Fruit fly (Drosophila melanogaster) whole organism, pupa: ENCODE measurements around the gene Rab30.

Experiments used
- CG10348 ChIP-seq: fragments of 200-800 bp; sonication (Bioruptor generic); IDR thresholded peaks from 2 replicates; pipeline ENCODE4 v1.3.6; 2022; ENCODE audit warnings: missing biosample characterization, missing genetic modification characterization
- CG12605 ChIP-seq: fragments of 200-800 bp; sonication (Bioruptor generic); IDR thresholded peaks from 2 replicates; pipeline ENCODE4 v1.3.6; 2022; ENCODE audit warnings: missing biosample characterization, missing genetic modification characterization
- CG13204 ChIP-seq: fragments of 200-800 bp; sonication (Bioruptor generic); optimal IDR thresholded peaks from 2 replicates; lab custom pipeline; 2018; ENCODE audit warnings: missing biosample characterization, mild to moderate bottlenecking, missing genetic modification characterization, moderate library complexity
- CG14655 ChIP-seq: fragments of 200-800 bp; sonication (Bioruptor generic); optimal IDR thresholded peaks from 3 replicates; lab custom pipeline; 2017; ENCODE audit warnings: mild to moderate bottlenecking, missing biosample characterization, missing genetic modification reagents, missing genetic modification characterization
- CG15710 ChIP-seq: fragments of 200-800 bp; sonication (Bioruptor generic); optimal IDR thresholded peaks from 2 replicates; lab custom pipeline; 2018; ENCODE audit warnings: missing biosample characterization, mild to moderate bottlenecking, missing genetic modification characterization, moderate library complexity
- CG4496 ChIP-seq: fragments of 200-800 bp; sonication (Bioruptor generic); IDR thresholded peaks from 3 replicates; pipeline ENCODE4 v1.3.6; 2022; ENCODE audit warnings: missing biosample characterization, missing genetic modification characterization
- CG8301 ChIP-seq: fragments of 200-800 bp; sonication (Bioruptor generic); optimal IDR thresholded peaks from 2 replicates; lab custom pipeline; 2018; ENCODE audit warnings: missing biosample characterization, mild to moderate bottlenecking, missing genetic modification characterization
- D1 ChIP-seq: fragments of 200-800 bp; sonication (Bioruptor generic); optimal IDR thresholded peaks from 2 replicates; lab custom pipeline; 2018; ENCODE audit warnings: missing biosample characterization, mild to moderate bottlenecking, missing genetic modification characterization, moderate library complexity
- EcR ChIP-seq: fragments of 200-800 bp; sonication (Bioruptor generic); optimal IDR thresholded peaks from 3 replicates; lab custom pipeline; 2019; ENCODE audit warnings: missing biosample characterization, missing genetic modification characterization, mild to moderate bottlenecking, moderate library complexity, missing genetic modification reagents
- Pif1B ChIP-seq: fragments of 200-800 bp; sonication (Bioruptor generic); optimal IDR thresholded peaks from 3 replicates; lab custom pipeline; 2016; ENCODE audit warnings: missing biosample characterization, missing genetic modification characterization
- Snoo ChIP-seq: fragments of 200-800 bp; sonication (Bioruptor generic); optimal IDR thresholded peaks from 3 replicates; lab custom pipeline; 2017; ENCODE audit warnings: missing biosample characterization, mild to moderate bottlenecking, missing genetic modification characterization, inconsistent platforms

DNA sequence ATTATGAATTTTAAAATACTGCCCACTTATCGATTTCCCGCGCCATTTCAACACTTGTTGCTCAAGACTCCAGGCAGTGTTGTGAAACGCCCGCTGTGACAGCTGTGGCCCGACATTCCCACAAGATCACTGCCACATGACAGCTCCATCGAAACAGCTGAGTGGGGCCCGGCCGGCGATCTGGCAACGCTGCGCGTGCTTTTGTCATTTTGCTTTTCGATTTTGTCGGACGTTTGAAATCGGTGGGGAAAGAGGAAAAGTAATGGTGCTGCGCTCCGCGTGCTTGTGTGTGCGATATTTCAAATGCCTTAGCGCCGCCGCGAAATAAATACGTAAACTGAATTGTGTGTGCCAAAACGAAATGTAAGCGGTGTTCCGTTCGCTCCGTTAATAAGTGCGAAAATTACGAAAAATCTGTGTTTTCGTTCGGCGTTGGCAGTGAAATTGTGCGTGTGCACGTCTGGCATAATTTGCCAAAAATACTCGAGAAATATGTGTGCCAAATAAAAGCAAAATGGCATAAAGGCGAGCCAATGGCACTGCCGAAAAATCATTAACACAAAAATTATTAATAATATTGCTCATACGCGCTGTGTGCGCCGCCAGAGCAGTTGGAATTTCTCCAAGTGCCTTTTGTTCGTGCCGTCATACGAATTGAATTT lies 9.9 kb upstream of the Rab30 start:
- TF ChIP-seq EcR (GFP tag; lab: Kevin White, UChicago) (no peak), CG10348 (GFP tag; lab: Robert Waterston, UW) (no peak), CG8301 (tag; lab: Kevin White, UChicago) (peak; percentile 65), CG13204 (GFP tag; lab: Kevin White, UChicago) (no peak), D1 (tag; lab: Kevin White, UChicago) (peak; percentile 30), Snoo (tag; lab: Kevin White, UChicago) (peak; percentile 9), CG4496 (peak; percentile 66), CG12605 (GFP tag; lab: Robert Waterston, UW) (peak; percentile 75; the same call in 1 of the 2 replicates), Pif1B (GFP tag; lab: Kevin White, UChicago) (peak; percentile 62), CG15710 (tag; lab: Kevin White, UChicago) (peak; percentile 17), CG14655 (peak; percentile 75)
